Worm (Caenorhabditis elegans) whole organism, dauer: ENCODE data around the gene srg-23.
"Not testable (repeated sequence)": the region's sequence is repeated elsewhere in the genome, so short reads cannot be mapped to it uniquely, and the experiment has no call there.

ENCODE experiments used
- unc-62 ChIP-seq: sonication (generic microtip); optimal IDR thresholded peaks from 2 replicates; lab custom pipeline; 2017; ENCODE audit warnings: missing biosample characterization, missing genetic modification reagents, missing genetic modification characterization

The srg-23 gene

DNA sequence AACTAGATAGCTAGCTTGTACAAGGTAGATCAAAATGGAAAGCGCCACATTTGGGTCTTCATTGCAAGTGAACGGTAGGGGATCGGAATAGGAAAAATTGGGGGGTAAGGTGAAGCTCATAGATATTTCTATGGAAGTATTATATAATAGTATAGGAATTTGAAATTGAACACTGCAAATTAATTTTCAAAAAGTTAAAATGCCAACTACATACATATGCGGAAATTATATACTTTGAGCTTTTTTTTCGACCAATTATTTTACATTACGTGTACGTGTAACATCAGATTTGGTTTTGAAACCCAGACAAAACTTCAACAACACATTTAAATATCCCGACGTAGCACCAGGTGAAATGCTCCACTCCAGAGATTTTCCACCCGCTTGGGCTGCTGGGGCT is at the start of gene srg-23:
Gene srg-23, minus strand, starts transcription at position 101 of the 400 bp plus-strand sequence.
- no peak for TF ChIP-seq unc-62 (GFP tag; lab: Kevin White, UChicago)

DNA sequence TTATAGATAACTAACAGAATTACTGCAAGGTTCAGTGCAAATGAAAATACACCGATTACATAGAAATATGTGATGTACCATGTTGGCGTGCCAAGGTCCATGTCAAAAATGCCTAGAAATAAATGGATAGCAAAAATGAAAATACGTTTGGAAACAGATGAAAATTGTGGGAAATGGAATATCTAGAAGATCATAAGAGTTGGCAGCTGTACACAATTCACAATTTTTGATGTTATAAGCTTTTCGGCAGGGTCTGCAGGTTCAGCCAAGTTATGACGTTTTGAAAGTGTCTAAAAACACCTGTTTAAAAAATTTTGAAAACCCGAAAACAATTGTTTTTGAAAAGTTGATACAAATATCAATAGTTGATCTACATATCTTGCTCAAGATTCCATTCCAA is 48.6 kb upstream of the srg-23 start, which contains the start of gene sri-43:
Gene sri-43, minus strand, starts transcription at position 101 of the 400 bp plus-strand sequence.
- not testable (repeated sequence) for TF ChIP-seq unc-62 (GFP tag; lab: Kevin White, UChicago)

DNA sequence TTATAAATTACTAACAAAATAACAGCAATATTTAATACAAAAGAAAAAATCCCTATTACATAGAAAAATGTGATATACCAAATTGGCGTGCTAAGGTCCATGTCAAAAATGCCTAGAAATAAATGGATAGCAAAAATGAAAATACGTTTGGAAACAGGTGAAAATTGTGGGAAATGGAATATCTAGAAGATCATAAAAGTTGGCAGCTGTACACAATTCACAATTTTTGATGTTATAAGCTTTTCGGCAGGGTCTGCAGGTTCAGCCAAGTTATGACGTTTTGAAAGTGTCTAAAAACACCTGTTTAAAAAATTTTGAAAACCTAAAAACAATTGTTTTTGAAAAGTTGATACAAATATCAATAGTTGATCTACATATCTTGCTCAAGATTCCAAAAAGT is 46.9 kb upstream of the srg-23 start, which contains the start of gene sri-42:
Gene sri-42, minus strand, starts transcription at position 101 of the 400 bp plus-strand sequence.
- not testable (repeated sequence) for TF ChIP-seq unc-62 (GFP tag; lab: Kevin White, UChicago)

DNA sequence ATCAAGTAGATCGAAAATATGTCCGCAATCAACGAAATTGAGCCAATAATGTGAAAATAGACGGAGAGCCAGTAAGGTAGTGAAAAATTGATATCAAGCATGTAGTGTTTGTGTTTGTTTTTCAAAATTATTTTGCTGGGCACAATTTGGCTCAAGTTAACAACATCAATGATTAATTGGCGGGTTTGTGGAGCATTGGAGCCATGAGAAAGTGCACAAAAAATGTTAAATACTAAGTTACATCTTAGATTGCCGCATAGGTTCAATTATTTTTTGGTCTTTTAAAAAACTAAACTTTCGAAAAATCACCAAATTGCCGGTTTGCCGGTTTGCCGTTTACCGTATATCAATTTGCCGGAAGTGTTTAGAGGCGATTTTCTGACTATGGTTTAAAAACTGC is 41.8 kb upstream of the srg-23 start, which contains the start of gene sri-54:
Gene sri-54, minus strand, starts transcription at position 101 of the 400 bp plus-strand sequence.
- no peak for TF ChIP-seq unc-62 (GFP tag; lab: Kevin White, UChicago)

DNA sequence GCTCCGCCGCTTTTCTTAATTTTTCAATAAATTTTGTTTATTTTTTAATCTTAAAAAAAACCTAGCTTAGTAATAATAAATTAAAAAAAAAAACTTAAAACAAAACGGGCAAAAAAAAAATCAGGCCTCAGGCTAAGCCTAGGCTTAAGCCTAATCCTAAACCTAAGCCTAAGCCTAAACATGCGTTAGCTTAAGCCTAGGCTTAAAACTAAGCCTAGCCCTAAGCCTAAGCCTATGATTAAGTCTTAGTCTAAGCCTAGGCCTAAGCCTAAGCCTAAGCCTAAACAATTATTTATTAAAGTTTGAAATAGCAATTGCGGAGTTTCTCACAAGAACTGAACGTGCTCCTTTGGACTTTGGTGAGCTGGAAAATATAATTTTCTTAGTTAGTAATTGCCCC is 39.3 kb upstream of the srg-23 start:
- TF ChIP-seq unc-62 (GFP tag; lab: Kevin White, UChicago) = no peak

DNA sequence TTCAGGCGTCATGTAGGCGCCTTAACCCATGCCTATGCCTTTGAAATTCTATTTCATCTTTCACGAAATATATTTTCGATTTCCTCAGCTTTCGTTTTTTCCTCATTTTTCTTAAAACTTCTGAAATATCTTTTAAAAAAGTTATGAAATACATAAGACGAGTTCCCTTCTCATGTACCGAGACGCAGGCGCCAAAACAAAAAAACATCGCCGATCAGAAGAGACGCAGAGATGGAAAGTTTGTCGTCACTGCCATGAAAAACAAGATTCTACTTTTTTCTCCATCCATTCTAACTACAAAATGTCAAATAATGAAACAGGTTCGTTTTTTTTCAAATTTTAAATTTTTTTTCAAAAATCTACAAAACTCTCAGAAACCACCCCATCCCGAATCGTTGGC is 33.0 kb upstream of the srg-23 start, which contains the start of gene chil-24:
Gene chil-24, plus strand, starts transcription at position 156 of the 400 bp plus-strand sequence.
- no peak for TF ChIP-seq unc-62 (GFP tag; lab: Kevin White, UChicago)

DNA sequence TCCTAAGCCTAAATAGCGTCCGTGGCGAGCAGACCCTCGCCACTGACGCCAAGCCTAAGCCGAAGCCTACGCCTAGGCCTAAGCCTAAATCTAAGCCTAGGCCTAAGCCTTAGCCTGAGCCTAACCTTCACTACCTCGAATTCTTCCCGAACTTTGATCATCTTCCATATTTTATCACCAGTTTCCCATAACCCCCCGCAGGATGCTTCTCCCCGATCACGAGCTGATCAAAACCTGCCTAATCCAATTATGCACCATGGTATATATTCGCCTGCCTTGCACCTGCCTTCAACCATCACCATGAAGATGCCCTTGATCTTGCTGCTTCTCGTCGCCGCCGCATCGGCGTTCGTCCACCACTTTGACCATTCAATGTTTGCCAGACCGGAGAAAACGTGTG is 30.8 kb upstream of the srg-23 start, which contains the start of gene ins-31:
Gene ins-31, plus strand, starts transcription at position 301 of the 400 bp plus-strand sequence.
- TF ChIP-seq unc-62 (GFP tag; lab: Kevin White, UChicago) = not testable (repeated sequence)

DNA sequence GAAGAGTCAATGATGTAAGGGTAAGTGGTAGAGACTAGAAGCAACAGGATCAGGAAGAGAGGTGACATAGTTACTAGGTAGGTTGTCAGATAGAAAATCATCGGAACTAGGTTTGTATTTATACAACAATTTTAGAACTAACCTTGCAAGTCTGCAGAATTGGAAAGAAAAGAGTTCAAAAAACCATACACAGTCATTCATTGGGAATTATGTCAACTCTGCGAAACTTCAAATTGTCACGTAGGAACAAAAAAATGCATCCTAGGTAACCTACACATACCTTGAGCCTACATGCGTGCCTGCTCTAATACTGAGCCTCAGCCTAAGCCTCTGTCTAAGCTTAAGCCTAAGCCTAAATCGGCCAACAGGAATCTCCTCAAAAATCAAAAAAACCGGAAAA is 30.4 kb upstream of the srg-23 start, which contains the start of gene ins-19:
Gene ins-19, minus strand, starts transcription at position 101 of the 400 bp plus-strand sequence.
- TF ChIP-seq unc-62 (GFP tag; lab: Kevin White, UChicago) = no peak

DNA sequence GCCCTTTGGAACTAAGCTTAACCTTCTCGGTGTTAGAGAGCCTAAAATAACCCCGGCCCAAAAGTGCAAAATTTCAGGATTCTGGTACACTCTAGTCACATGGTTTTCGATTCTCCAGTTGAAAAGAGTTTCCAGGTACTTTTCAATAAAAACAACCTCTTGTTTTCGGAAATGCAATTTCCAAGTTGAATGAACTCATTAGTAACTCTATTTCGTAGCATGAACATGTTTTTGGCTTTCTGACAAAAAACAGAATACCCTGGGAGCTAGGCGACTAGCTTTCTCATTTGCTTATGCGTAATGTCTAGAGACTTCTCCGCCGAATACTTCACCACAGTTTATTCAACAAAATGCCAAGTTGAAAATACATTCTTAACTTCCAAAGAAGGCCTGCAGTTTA is 27.2 kb upstream of the srg-23 start, which contains the start of gene srh-71:
Gene srh-71, plus strand, starts transcription at position 301 of the 400 bp plus-strand sequence.
- no peak for TF ChIP-seq unc-62 (GFP tag; lab: Kevin White, UChicago)

DNA sequence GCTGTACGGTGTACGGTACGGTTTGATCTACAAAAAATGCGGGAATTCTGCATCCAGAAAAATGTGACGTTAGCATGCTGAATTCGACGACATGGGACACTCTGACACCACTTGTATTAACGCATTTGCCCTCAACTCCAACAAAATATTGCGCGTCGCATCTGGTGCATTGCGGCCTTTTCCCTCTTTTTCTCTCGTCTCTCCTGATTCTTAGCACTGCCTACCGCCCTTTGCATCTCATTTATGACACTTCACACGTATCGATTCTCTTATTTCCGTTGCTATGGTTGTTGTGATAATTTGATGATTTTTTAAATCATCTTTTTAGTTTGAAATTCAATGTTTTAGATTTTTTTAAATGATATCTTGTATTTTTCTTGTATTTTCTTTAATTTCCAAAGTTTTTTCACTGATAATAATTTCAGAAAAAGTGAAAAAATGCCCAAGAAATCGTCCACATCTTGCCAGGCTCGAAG is 23.0 kb upstream of the srg-23 start, which contains the start of gene T10D4.6:
Gene T10D4.6, plus strand, starts transcription at position 426 of the 476 bp plus-strand sequence.
- no peak for TF ChIP-seq unc-62 (GFP tag; lab: Kevin White, UChicago)

DNA sequence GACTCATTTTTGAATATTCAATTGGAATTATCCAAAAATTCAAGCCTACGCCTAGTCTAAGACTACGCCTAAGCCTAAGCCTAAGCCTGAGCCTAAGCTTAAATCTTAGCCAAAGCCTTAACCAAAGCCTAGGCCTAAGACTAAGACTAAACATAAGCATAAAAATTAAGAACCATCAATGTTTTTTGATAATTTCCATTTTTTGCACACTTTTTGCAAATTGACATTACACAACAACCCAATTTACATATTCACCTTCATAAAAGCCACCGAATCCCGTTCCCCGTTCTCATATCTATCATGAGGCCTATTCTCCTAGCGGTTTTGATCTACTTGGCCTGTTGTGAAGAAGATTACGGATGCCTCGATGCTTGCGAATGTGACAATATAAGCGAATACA is 21.5 kb upstream of the srg-23 start, which contains the start of gene T10D4.7:
Gene T10D4.7, plus strand, starts transcription at position 301 of the 400 bp plus-strand sequence.
- TF ChIP-seq unc-62 (GFP tag; lab: Kevin White, UChicago) = no peak

DNA sequence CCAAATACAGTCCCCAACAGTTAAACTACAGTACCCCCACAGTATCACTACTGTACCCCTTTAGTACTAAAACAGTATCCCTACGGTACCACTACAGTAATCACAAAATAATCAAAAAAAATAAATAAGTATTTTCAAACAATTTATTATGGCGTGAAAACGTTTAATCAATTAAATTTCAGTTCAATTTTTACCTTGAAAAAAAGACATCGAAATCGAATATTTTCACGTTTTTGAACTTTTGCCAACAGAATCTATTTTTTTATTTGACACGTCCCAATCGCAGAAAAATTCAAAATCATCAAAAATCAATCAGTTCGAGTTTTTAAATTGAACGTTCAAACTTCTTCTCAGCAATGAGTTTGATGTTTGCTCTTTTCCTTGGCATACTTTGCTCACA is 18.0 kb upstream of the srg-23 start, which contains the start of gene clec-123:
Gene clec-123, plus strand, starts transcription at position 301 of the 400 bp plus-strand sequence.
- no peak for TF ChIP-seq unc-62 (GFP tag; lab: Kevin White, UChicago)

DNA sequence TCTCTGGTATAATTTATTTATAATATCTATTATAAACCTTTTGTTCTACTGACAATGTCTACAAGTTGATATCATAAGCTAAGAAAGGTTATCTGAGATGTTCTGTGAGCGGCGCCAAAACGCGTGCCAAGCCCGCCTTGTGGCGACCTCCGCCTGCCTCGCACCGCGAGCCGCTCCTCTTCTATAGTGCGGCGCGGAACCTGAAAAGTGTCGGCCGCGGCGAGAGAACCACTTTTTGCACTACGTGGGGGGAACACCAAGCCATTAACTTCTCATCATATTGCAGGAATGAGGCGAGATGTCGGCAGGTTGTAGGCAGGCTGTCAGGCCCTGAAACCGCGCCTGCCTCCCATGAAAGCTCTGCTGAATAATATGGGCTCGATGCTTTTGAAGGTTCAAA is 17.3 kb upstream of the srg-23 start:
- no peak for TF ChIP-seq unc-62 (GFP tag; lab: Kevin White, UChicago)

DNA sequence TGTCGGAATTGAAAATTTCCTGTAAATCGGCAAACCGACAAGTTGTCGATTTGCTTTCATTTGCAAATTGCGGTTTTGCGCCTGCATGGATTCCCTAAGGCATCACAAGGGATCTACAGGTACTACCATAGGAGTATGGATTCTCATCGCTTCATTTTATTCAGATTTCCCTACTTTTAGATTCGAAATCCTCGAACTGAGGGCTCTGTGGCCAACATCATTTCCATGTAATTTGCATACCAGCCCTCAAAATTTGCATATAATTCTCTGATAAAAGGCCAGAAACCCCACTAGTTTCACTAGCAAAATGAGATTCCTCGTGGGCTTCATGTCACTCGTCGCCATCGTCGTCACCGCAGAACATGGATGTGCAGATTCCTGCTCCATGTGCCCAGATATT is 16.4 kb upstream of the srg-23 start, which contains the start of gene Y25C1A.2:
Gene Y25C1A.2, plus strand, starts transcription at position 301 of the 400 bp plus-strand sequence.
- no peak for TF ChIP-seq unc-62 (GFP tag; lab: Kevin White, UChicago)

DNA sequence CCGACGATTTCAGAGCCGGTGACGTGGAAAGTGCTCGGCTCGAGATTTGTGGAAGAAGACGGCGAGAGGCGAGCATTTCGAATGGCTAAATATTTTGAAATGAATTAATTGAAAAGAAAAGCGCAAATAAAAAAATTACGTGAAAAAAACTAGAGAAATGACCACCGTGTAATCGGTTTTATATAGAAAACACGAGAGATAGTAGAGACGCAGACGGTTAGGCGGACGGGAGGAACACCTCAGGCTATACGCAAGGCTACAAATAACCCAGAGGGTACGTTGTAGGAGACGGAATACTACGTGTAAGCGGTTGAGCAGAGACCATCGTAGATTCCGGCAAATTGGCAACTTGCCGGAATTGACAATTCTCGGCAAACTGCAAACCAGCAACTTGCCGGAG is 15.2 kb upstream of the srg-23 start, which contains the start of gene Y25C1A.13:
Gene Y25C1A.13, minus strand, starts transcription at position 101 of the 400 bp plus-strand sequence.
- no peak for TF ChIP-seq unc-62 (GFP tag; lab: Kevin White, UChicago)

DNA sequence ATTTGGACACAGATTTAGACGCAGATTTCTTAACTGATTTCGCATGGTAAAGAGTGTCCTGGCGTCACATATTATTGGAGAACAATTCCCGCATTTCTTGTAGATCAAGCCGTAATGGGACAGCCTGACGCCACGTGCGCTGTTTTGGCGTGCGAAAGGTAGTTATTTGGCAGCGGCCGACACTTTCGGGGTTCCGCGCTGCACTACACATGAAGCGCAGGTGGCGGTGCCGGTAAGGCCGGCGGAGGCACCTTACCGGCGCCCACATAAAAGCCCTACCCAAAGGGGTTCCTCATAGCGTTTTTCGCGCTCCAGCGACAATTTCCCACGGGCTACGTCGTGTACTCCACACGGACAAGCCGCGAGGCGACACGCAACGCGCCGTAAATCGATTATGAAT is 14.1 kb upstream of the srg-23 start:
- TF ChIP-seq unc-62 (GFP tag; lab: Kevin White, UChicago) = no peak
